Worm (Caenorhabditis elegans): ENCODE data around the gene F13B12.1.

Gene F13B12.1

ce11 chrIV:10403193-10404058 lies 21.0 kb downstream of the F13B12.1 start, which contains the start of gene gpa-7 (continued):
- no peak for TF ChIP-seq nhr-10 (tag; optimal IDR thresholded peaks at IDR 0.05)
- TF ChIP-seq mdl-1 (tag; optimal IDR thresholded peaks at IDR 0.05) = peak; percentile 32 to 35
- TF ChIP-seq C34F6.9 (tag; optimal IDR thresholded peaks at IDR 0.05) = peak; percentile 84
- TF ChIP-seq blmp-1 (tag; optimal IDR thresholded peaks at IDR 0.05; ENCODE audit: insufficient read depth) = no peak
- TF ChIP-seq nhr-21 (tag; optimal IDR thresholded peaks at IDR 0.05) = peak; percentile 22
- TF ChIP-seq zag-1 (tag; optimal IDR thresholded peaks at IDR 0.05) = peak; percentile 85
- TF ChIP-seq snpc-4 (tag; optimal IDR thresholded peaks at IDR 0.05) = peak; percentile 38
- no peak for TF ChIP-seq dmd-4 (tag; optimal IDR thresholded peaks at IDR 0.05)
- peak; percentile 59 for TF ChIP-seq crh-2 (tag; optimal IDR thresholded peaks at IDR 0.05)
- TF ChIP-seq elt-3 (tag; optimal IDR thresholded peaks at IDR 0.05) = no peak
- TF ChIP-seq F13H6.1 (tag; optimal IDR thresholded peaks at IDR 0.05) = peak; percentile 91
- no peak for TF ChIP-seq nhr-23 (tag; optimal IDR thresholded peaks at IDR 0.05)
- peak; percentile 52 for TF ChIP-seq sem-4 (tag; optimal IDR thresholded peaks at IDR 0.05)
- TF ChIP-seq ceh-82 (tag; optimal IDR thresholded peaks at IDR 0.05) = no peak
- TF ChIP-seq nhr-237 (tag; optimal IDR thresholded peaks at IDR 0.05) = no peak
- TF ChIP-seq sma-3 (GFP tag; optimal IDR thresholded peaks at IDR 0.05) = no peak
- no peak for TF ChIP-seq mbf-1 (tag; optimal IDR thresholded peaks at IDR 0.05)
- no peak for TF ChIP-seq skn-1 (tag; optimal IDR thresholded peaks at IDR 0.05)
- TF ChIP-seq nhr-77 (tag; optimal IDR thresholded peaks at IDR 0.05) = no peak

- TF ChIP-seq Y55F3AM.14 (GFP tag; optimal IDR thresholded peaks at IDR 0.05) (no peak), nhr-25 (tag; optimal IDR thresholded peaks at IDR 0.05) (no peak), mdl-1 (tag; optimal IDR thresholded peaks at IDR 0.05) (no peak), nhr-21 (tag; optimal IDR thresholded peaks at IDR 0.05) (no peak), blmp-1 (tag; optimal IDR thresholded peaks at IDR 0.05; ENCODE audit: insufficient read depth) (no peak), sma-9 (GFP tag; optimal IDR thresholded peaks at IDR 0.05) (peak; percentile 13), sma-9 (tag; optimal IDR thresholded peaks at IDR 0.05) (no peak), sem-4 (tag; optimal IDR thresholded peaks at IDR 0.05) (peak; percentile 36), C34F6.9 (tag; optimal IDR thresholded peaks at IDR 0.05) (peak; percentile 15), lsy-2 (tag; optimal IDR thresholded peaks at IDR 0.05) (peak in 1 of 2 experiments; percentile 6)
Measured at ce11 chrIV:10398244-10398643, 26.2 kb downstream of the F13B12.1 start.

ce11 chrIV:10396827-10397226 lies 27.6 kb downstream of the F13B12.1 start:
- TF ChIP-seq Y55F3AM.14 (GFP tag; optimal IDR thresholded peaks at IDR 0.05) (no peak), R02D3.7 (tag; optimal IDR thresholded peaks at IDR 0.05) (no peak), sma-3 (GFP tag; optimal IDR thresholded peaks at IDR 0.05) (no peak), C34F6.9 (tag; optimal IDR thresholded peaks at IDR 0.05) (peak; percentile 3)

- no peak for TF ChIP-seq F13H6.1 (tag; optimal IDR thresholded peaks at IDR 0.05)
- TF ChIP-seq mdl-1 (tag; optimal IDR thresholded peaks at IDR 0.05) = no peak
- no peak for TF ChIP-seq alr-1 (tag; optimal IDR thresholded peaks at IDR 0.05)
- no peak for TF ChIP-seq lin-11 (tag; optimal IDR thresholded peaks at IDR 0.05)
- TF ChIP-seq ZK546.5 (tag; optimal IDR thresholded peaks at IDR 0.05) = no peak
- TF ChIP-seq ztf-11 (tag; optimal IDR thresholded peaks at IDR 0.05) = no peak
- TF ChIP-seq Y55F3AM.14 (GFP tag; optimal IDR thresholded peaks at IDR 0.05) = no peak
- no peak for TF ChIP-seq blmp-1 (tag; optimal IDR thresholded peaks at IDR 0.05; ENCODE audit: insufficient read depth)
- no peak for TF ChIP-seq nhr-25 (tag; optimal IDR thresholded peaks at IDR 0.05)
- TF ChIP-seq nhr-237 (tag; optimal IDR thresholded peaks at IDR 0.05) = no peak
- no peak for TF ChIP-seq lin-39 (tag; optimal IDR thresholded peaks at IDR 0.05)
- TF ChIP-seq lin-13 (GFP tag; optimal IDR thresholded peaks at IDR 0.05) = no peak
- TF ChIP-seq snpc-4 (tag; optimal IDR thresholded peaks at IDR 0.05) = no peak
Measured at ce11 chrIV:10394858-10395257, 29.6 kb downstream of the F13B12.1 start, which contains the start of gene R10H10.4. Gene R10H10.4 (minus strand): TSS chrIV:10394958.

- TF ChIP-seq ZK546.5 (tag; optimal IDR thresholded peaks at IDR 0.05) = no peak
- no peak for TF ChIP-seq mdl-1 (tag; optimal IDR thresholded peaks at IDR 0.05)
- no peak for TF ChIP-seq elt-1 (tag; optimal IDR thresholded peaks at IDR 0.05)
- TF ChIP-seq unc-62 (GFP tag; optimal IDR thresholded peaks at IDR 0.05) = no peak
- TF ChIP-seq nhr-21 (tag; optimal IDR thresholded peaks at IDR 0.05) = no peak
- no peak for TF ChIP-seq alr-1 (tag; optimal IDR thresholded peaks at IDR 0.05)
- TF ChIP-seq ceh-82 (tag; optimal IDR thresholded peaks at IDR 0.05) = no peak
- no peak for TF ChIP-seq lin-13 (GFP tag; optimal IDR thresholded peaks at IDR 0.05)
- no peak for TF ChIP-seq C34F6.9 (tag; optimal IDR thresholded peaks at IDR 0.05)
- TF ChIP-seq elt-3 (tag; optimal IDR thresholded peaks at IDR 0.05) = no peak
- no peak for TF ChIP-seq crh-2 (tag; optimal IDR thresholded peaks at IDR 0.05)
- no peak for TF ChIP-seq skn-1 (tag; optimal IDR thresholded peaks at IDR 0.05)
- no peak for TF ChIP-seq F13H6.1 (tag; optimal IDR thresholded peaks at IDR 0.05)
- no peak for TF ChIP-seq nhr-6 (tag; optimal IDR thresholded peaks at IDR 0.05)
- TF ChIP-seq lin-39 (tag; optimal IDR thresholded peaks at IDR 0.05) = no peak
- TF ChIP-seq nhr-23 (tag; optimal IDR thresholded peaks at IDR 0.05) = no peak
- TF ChIP-seq mab-5 (tag; optimal IDR thresholded peaks at IDR 0.05) = no peak
- no peak for TF ChIP-seq nhr-77 (tag; optimal IDR thresholded peaks at IDR 0.05)
Measured at ce11 chrIV:10391827-10392226, 32.6 kb downstream of the F13B12.1 start, which contains the start of gene spe-26. Gene spe-26 (minus strand): TSS chrIV:10391927.
